Fruit fly (Drosophila melanogaster) whole organism: ENCODE data around the gene CG5217.
A peak's percentile ranks its signal among the peaks of the same experiment; 100 is the strongest.

Experiments
- CG8478 ChIP-seq: fragments of >200 bp; optimal IDR thresholded peaks from 2 replicates; lab custom pipeline; 2018; ENCODE audit warnings: inconsistent platforms
- Dll ChIP-seq: fragments of >200 bp; optimal IDR thresholded peaks from 2 replicates; lab custom pipeline; 2017
- EcR ChIP-seq, 2 experiments: fragments of >200 bp; optimal IDR thresholded peaks; 2 replicates each; lab custom pipeline; 2017; ENCODE audit warnings: missing biosample characterization in 2 of 2, missing genetic modification characterization in 2 of 2, missing genetic modification reagents in 2 of 2
- pan ChIP-seq: fragments of >200 bp; optimal IDR thresholded peaks from 2 replicates; lab custom pipeline; 2017
- psq ChIP-seq: fragments of >200 bp; optimal IDR thresholded peaks from 2 replicates; lab custom pipeline; 2017
- usp ChIP-seq: fragments of >200 bp; optimal IDR thresholded peaks from 2 replicates; lab custom pipeline; 2017; ENCODE audit warnings: missing biosample characterization, missing genetic modification characterization, mixed read lengths

The CG5217 gene

dm6 chr3R:19255255-19255654 is 7.3 kb upstream of the CG5217 start:
- TF ChIP-seq pan (lab: Kevin White, UChicago): no peak

dm6 chr3R:19253975-19254374 is 6.0 kb upstream of the CG5217 start:
- TF ChIP-seq Dll (no peak), pan (lab: Kevin White, UChicago) (no peak), psq (lab: Kevin White, UChicago) (no peak), CG8478 (lab: Kevin White, UChicago) (no peak), EcR (GFP tag; optimal IDR thresholded peaks at IDR 0.05; lab: Kevin White, UChicago) (no peak), usp (GFP tag; lab: Kevin White, UChicago) (no peak)

dm6 chr3R:19250063-19250462 is 2.1 kb upstream of the CG5217 start:
- TF ChIP-seq usp (GFP tag; lab: Kevin White, UChicago): no peak
- no peak for TF ChIP-seq Dll
- TF ChIP-seq pan (lab: Kevin White, UChicago): no peak
- no peak for TF ChIP-seq CG8478 (lab: Kevin White, UChicago)
- no peak for TF ChIP-seq psq (lab: Kevin White, UChicago)
- TF ChIP-seq EcR (GFP tag; optimal IDR thresholded peaks at IDR 0.05; lab: Kevin White, UChicago): no peak

dm6 chr3R:19246080-19246637 is 1.8 kb downstream of the CG5217 start, which contains the start of gene unc79:
Gene unc79, minus strand, starts transcription at chr3R:19246130.
- no peak for TF ChIP-seq pan (lab: Kevin White, UChicago)
- TF ChIP-seq Dll: no peak
- TF ChIP-seq psq (lab: Kevin White, UChicago): no peak
- TF ChIP-seq usp (GFP tag; lab: Kevin White, UChicago): no peak
- no peak for TF ChIP-seq CG8478 (lab: Kevin White, UChicago)
- no peak for TF ChIP-seq EcR (GFP tag; optimal IDR thresholded peaks at IDR 0.05; lab: Kevin White, UChicago)

dm6 chr3R:19245399-19245798 is 2.5 kb downstream of the CG5217 start:
- TF ChIP-seq usp (GFP tag; lab: Kevin White, UChicago) (no peak), psq (lab: Kevin White, UChicago) (no peak), pan (lab: Kevin White, UChicago) (no peak), CG8478 (lab: Kevin White, UChicago) (no peak), EcR (GFP tag; optimal IDR thresholded peaks at IDR 0.05; lab: Kevin White, UChicago) (no peak), Dll (no peak)

dm6 chr3R:19238934-19239333 is 9.0 kb downstream of the CG5217 start:
- TF ChIP-seq psq (lab: Kevin White, UChicago): no peak
- no peak for TF ChIP-seq CG8478 (lab: Kevin White, UChicago)
- no peak for TF ChIP-seq pan (lab: Kevin White, UChicago)
- no peak for TF ChIP-seq EcR (GFP tag; optimal IDR thresholded peaks at IDR 0.05; lab: Kevin White, UChicago)
- TF ChIP-seq usp (GFP tag; lab: Kevin White, UChicago): no peak
- TF ChIP-seq Dll: no peak

- TF ChIP-seq EcR (GFP tag; optimal IDR thresholded peaks at IDR 0.05; lab: Kevin White, UChicago) (no peak), usp (GFP tag; lab: Kevin White, UChicago) (no peak), pan (lab: Kevin White, UChicago) (no peak), psq (lab: Kevin White, UChicago) (no peak), Dll (no peak), CG8478 (lab: Kevin White, UChicago) (no peak)
These were observed 18.7 kb downstream of the CG5217 start, which contains the start of the genes CG5250 and Polr2M for dm6 chr3R:19229245-19229644. Gene CG5250, minus strand, starts transcription at chr3R:19229276. Gene Polr2M, plus strand, starts transcription at chr3R:19229463.

dm6 chr3R:19228080-19228479 is 19.9 kb downstream of the CG5217 start, which contains the start of gene CG11703:
Gene CG11703, minus strand, starts transcription at chr3R:19228180.
- TF ChIP-seq EcR (GFP tag; optimal IDR thresholded peaks at IDR 0.05; lab: Kevin White, UChicago) (no peak), usp (GFP tag; lab: Kevin White, UChicago) (no peak), pan (lab: Kevin White, UChicago) (no peak), Dll (no peak), CG8478 (lab: Kevin White, UChicago) (no peak), psq (lab: Kevin White, UChicago) (no peak)

dm6 chr3R:19226137-19226873 is 21.6 kb downstream of the CG5217 start, which contains the start of gene vib:
Gene vib, minus strand, starts transcription at chr3R:19226651.
- TF ChIP-seq CG8478 (lab: Kevin White, UChicago) (no peak), psq (lab: Kevin White, UChicago) (no peak)

- TF ChIP-seq Dll (peak; percentile 50), pan (lab: Kevin White, UChicago) (no peak), CG8478 (lab: Kevin White, UChicago) (no peak)
These were observed 22.4 kb downstream of the CG5217 start for dm6 chr3R:19225446-19225955.

dm6 chr3R:19223369-19223768 is 24.6 kb downstream of the CG5217 start:
- no peak for TF ChIP-seq usp (GFP tag; lab: Kevin White, UChicago)
- no peak for TF ChIP-seq CG8478 (lab: Kevin White, UChicago)
- TF ChIP-seq pan (lab: Kevin White, UChicago): no peak
- TF ChIP-seq EcR (GFP tag; optimal IDR thresholded peaks at IDR 0.05; lab: Kevin White, UChicago): no peak
- TF ChIP-seq psq (lab: Kevin White, UChicago): no peak
- no peak for TF ChIP-seq Dll

- TF ChIP-seq usp (GFP tag; lab: Kevin White, UChicago) (no peak), EcR (GFP tag; optimal IDR thresholded peaks at IDR 0.05; lab: Kevin White, UChicago) (no peak), pan (lab: Kevin White, UChicago) (no peak), psq (lab: Kevin White, UChicago) (no peak), Dll (no peak), CG8478 (lab: Kevin White, UChicago) (no peak)
These were observed 26.6 kb downstream of the CG5217 start for dm6 chr3R:19221350-19221749.
